Fruit fly (Drosophila melanogaster) whole organism: Measurements from ENCODE around the gene CG4982.

Source experiments
- CG8478 ChIP-seq: fragments of >200 bp; optimal IDR thresholded peaks from 2 replicates; lab custom pipeline; 2018; ENCODE audit warnings: inconsistent platforms
- pan ChIP-seq: fragments of >200 bp; optimal IDR thresholded peaks from 2 replicates; lab custom pipeline; 2017
- psq ChIP-seq: fragments of >200 bp; optimal IDR thresholded peaks from 2 replicates; lab custom pipeline; 2017
- usp ChIP-seq: fragments of >200 bp; optimal IDR thresholded peaks from 2 replicates; lab custom pipeline; 2017; ENCODE audit warnings: missing biosample characterization, missing genetic modification characterization, mixed read lengths

DNA sequence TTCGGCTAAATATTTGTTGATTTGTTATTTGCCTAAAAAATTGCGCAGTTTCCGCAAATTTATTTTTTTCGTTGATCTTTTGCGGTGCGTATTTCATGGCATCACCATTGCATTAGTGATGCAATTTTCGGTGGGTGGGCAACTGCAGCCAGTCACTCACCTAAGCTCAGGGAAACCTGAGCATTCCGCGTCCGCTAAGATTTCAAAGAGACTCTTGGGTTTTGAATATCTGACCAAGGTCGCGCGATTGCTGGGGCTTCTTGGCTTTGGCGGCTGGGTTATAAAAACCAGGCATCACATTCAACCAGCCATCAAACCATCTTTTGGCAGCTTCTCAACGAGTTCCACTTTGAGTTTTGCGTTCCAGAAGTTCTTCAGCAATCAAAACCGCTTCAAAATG is 38.8 kb upstream of the CG4982 start, which contains the start of gene CG13071:
- TF ChIP-seq psq (lab: Kevin White, UChicago) (no peak), pan (lab: Kevin White, UChicago) (no peak), usp (GFP tag; lab: Kevin White, UChicago) (no peak), CG8478 (lab: Kevin White, UChicago) (no peak)
